Worm (Caenorhabditis elegans) whole organism, young adult: ENCODE measurements around the gene K11E4.6.

Source experiments
- B0035.1 ChIP-seq: sonication (generic microtip); optimal IDR thresholded peaks from 2 replicates; lab custom pipeline; 2016; ENCODE audit warnings: missing genetic modification characterization, mild to moderate bottlenecking, missing compliant biosample characterization, missing genotype, missing genetic modification reagents
- D2030.7 ChIP-seq: fragments of 200-800 bp; sonication (Bioruptor generic); IDR thresholded peaks from 2 replicates; pipeline ENCODE4 v1.3.6; 2022; ENCODE audit warnings: missing genetic modification reagents, missing genetic modification characterization, missing compliant biosample characterization
- F39B2.1 ChIP-seq: fragments of 200-800 bp; sonication (Bioruptor generic); IDR thresholded peaks from 2 replicates; pipeline ENCODE4 v1.3.6; 2022; ENCODE audit warnings: missing genetic modification reagents, missing genetic modification characterization, missing compliant biosample characterization
- F52B5.7 ChIP-seq: sonication (generic microtip); optimal IDR thresholded peaks from 2 replicates; lab custom pipeline; 2016; ENCODE audit warnings: mild to moderate bottlenecking, missing genetic modification characterization, missing compliant biosample characterization
- K12H6.12 ChIP-seq: fragments of 200-800 bp; sonication (Bioruptor generic); optimal IDR thresholded peaks from 2 replicates; lab custom pipeline; 2018; ENCODE audit warnings: mild to moderate bottlenecking, missing genetic modification characterization, missing compliant biosample characterization
- atf-7 ChIP-seq: sonication (generic microtip); optimal IDR thresholded peaks from 2 replicates; lab custom pipeline; 2017; ENCODE audit warnings: mild to moderate bottlenecking, missing genetic modification characterization, missing compliant biosample characterization
- die-1 ChIP-seq: sonication (generic microtip); optimal IDR thresholded peaks from 2 replicates; lab custom pipeline; 2016; ENCODE audit warnings: missing genotype, mild to moderate bottlenecking, missing genetic modification characterization, missing compliant biosample characterization
- dpl-1 ChIP-seq: fragments of 150-350 bp; optimal IDR thresholded peaks from 2 replicates; lab custom pipeline; 2014; ENCODE audit warnings: missing biosample characterization, missing genetic modification reagents, missing genetic modification characterization
- egrh-3 ChIP-seq: fragments of 200-800 bp; sonication (Bioruptor generic); IDR thresholded peaks from 2 replicates; pipeline ENCODE4 v1.3.6; 2022; ENCODE audit warnings: missing genetic modification reagents, missing genetic modification characterization, missing compliant biosample characterization
- hmg-20 ChIP-seq: fragments of 200-800 bp; sonication (Bioruptor generic); IDR thresholded peaks from 2 replicates; pipeline ENCODE4 v1.3.6; 2022; ENCODE audit warnings: missing genetic modification reagents, missing genetic modification characterization, missing compliant biosample characterization
- hrde-1 ChIP-seq: sonication (generic microtip); optimal IDR thresholded peaks from 2 replicates; lab custom pipeline; 2016; ENCODE audit warnings: missing genetic modification characterization, mild to moderate bottlenecking, missing compliant biosample characterization, moderate library complexity, missing genotype, missing genetic modification reagents, borderline replicate concordance
- hsf-1 ChIP-seq: fragments of 200-800 bp; sonication (Bioruptor generic); IDR thresholded peaks from 2 replicates; pipeline ENCODE4 v1.3.6; 2022; ENCODE audit warnings: missing genetic modification reagents, missing genetic modification characterization, missing compliant biosample characterization
- lin-40 ChIP-seq: sonication (generic microtip); optimal IDR thresholded peaks from 2 replicates; lab custom pipeline; 2016; ENCODE audit warnings: missing genetic modification characterization, mild to moderate bottlenecking, missing compliant biosample characterization, missing genotype, missing genetic modification reagents
- madf-10 ChIP-seq: sonication (generic microtip); optimal IDR thresholded peaks from 2 replicates; lab custom pipeline; 2016; ENCODE audit warnings: mild to moderate bottlenecking, missing genetic modification characterization, missing compliant biosample characterization
- nhr-120 ChIP-seq: fragments of 200-800 bp; sonication (Bioruptor generic); IDR thresholded peaks from 2 replicates; pipeline ENCODE4 v1.3.6; 2022; ENCODE audit warnings: missing genetic modification characterization, missing compliant biosample characterization
- nhr-80 ChIP-seq: sonication (generic microtip); optimal IDR thresholded peaks from 2 replicates; lab custom pipeline; 2016; ENCODE audit warnings: missing genetic modification characterization, missing compliant biosample characterization
- pha-4 ChIP-seq: fragments of 150-350 bp; sonication (generic microtip); optimal IDR thresholded peaks from 2 replicates; lab custom pipeline; 2014; ENCODE audit warnings: missing biosample characterization, missing genetic modification reagents, missing genetic modification characterization
- sptf-2 ChIP-seq: fragments of 200-800 bp; sonication (Bioruptor generic); optimal IDR thresholded peaks from 2 replicates; lab custom pipeline; 2018; ENCODE audit warnings: mild to moderate bottlenecking, missing genetic modification characterization, missing compliant biosample characterization
- ztf-18 ChIP-seq: sonication (generic microtip); optimal IDR thresholded peaks from 2 replicates; lab custom pipeline; 2016; ENCODE audit warnings: missing genotype, mild to moderate bottlenecking, missing genetic modification characterization, missing compliant biosample characterization
- ztf-22 ChIP-seq: fragments of 200-800 bp; sonication (Bioruptor generic); optimal IDR thresholded peaks from 2 replicates; lab custom pipeline; 2018; ENCODE audit warnings: mild to moderate bottlenecking, missing genetic modification characterization, moderate library complexity, missing compliant biosample characterization

Gene K11E4.6

ce11 chrX:13770508-13770978 is 46.1 kb downstream of the K11E4.6 start, which contains the start of gene nkb-3:
Gene nkb-3, minus strand, starts transcription at chrX:13770558.
- TF ChIP-seq F52B5.7 (tag; lab: Kevin White, UChicago) (no peak), die-1 (tag; lab: Kevin White, UChicago) (no peak), lin-40 (peak; percentile 5), sptf-2 (GFP tag; lab: Kevin White, UChicago) (no peak), F39B2.1 (GFP tag; lab: Robert Waterston, UW) (no peak), ztf-18 (tag; lab: Kevin White, UChicago) (no peak), hmg-20 (GFP tag; lab: Robert Waterston, UW) (no peak)

ce11 chrX:13772734-13773133 is 48.3 kb downstream of the K11E4.6 start:
- no peak for TF ChIP-seq ztf-22 (GFP tag; lab: Kevin White, UChicago)
- TF ChIP-seq nhr-80 = peak; percentile 87
- TF ChIP-seq atf-7 (tag; lab: Kevin White, UChicago) = peak; percentile 25
- TF ChIP-seq lin-40 = peak; percentile 26

- TF ChIP-seq pha-4 (tag; lab: Kevin White, UChicago) (peak; percentile 70), nhr-120 (no peak), dpl-1 (GFP tag; lab: Kevin White, UChicago) (no peak), nhr-80 (peak; percentile 73)
Measured at ce11 chrX:13774144-13774543, 49.7 kb downstream of the K11E4.6 start.

- TF ChIP-seq B0035.1 (tag; lab: Kevin White, UChicago) (no peak), D2030.7 (GFP tag; lab: Robert Waterston, UW) (no peak), atf-7 (tag; lab: Kevin White, UChicago) (no peak), hrde-1 (tag; lab: Kevin White, UChicago) (no peak), madf-10 (tag; lab: Kevin White, UChicago) (no peak), egrh-3 (GFP tag; lab: Robert Waterston, UW) (peak; percentile 95), K12H6.12 (tag; lab: Kevin White, UChicago) (no peak), hsf-1 (GFP tag; lab: Robert Waterston, UW) (no peak)
Measured at ce11 chrX:13775508-13775907, 51.0 kb downstream of the K11E4.6 start.
